Worm (Caenorhabditis elegans) whole organism, midembryonic: Measurements from ENCODE around the gene F08B12.4.
A peak's percentile ranks its signal among the peaks of the same experiment; 100 is the strongest.

Source experiments
- T22C8.4 ChIP-seq: fragments of 200-800 bp; sonication (Bioruptor generic); IDR thresholded peaks from 2 replicates; pipeline ENCODE4 v1.3.6; 2022; ENCODE audit warnings: missing genetic modification characterization, missing compliant biosample characterization
- flt-1 ChIP-seq: fragments of 200-800 bp; sonication (Bioruptor generic); IDR thresholded peaks from 2 replicates; pipeline ENCODE4 v1.3.6; 2022; ENCODE audit warnings: missing genetic modification characterization, missing compliant biosample characterization
- klf-2 ChIP-seq: fragments of 200-800 bp; sonication (Bioruptor generic); conservative IDR thresholded peaks from 2 replicates; pipeline ENCODE4 v1.3.6; 2022; ENCODE audit warnings: missing genetic modification reagents, missing genetic modification characterization, missing compliant biosample characterization
- tab-1 ChIP-seq: fragments of 200-800 bp; sonication (Bioruptor generic); IDR thresholded peaks from 2 replicates; pipeline ENCODE4 v1.3.6; 2022; ENCODE audit warnings: missing genetic modification characterization, missing compliant biosample characterization

DNA sequence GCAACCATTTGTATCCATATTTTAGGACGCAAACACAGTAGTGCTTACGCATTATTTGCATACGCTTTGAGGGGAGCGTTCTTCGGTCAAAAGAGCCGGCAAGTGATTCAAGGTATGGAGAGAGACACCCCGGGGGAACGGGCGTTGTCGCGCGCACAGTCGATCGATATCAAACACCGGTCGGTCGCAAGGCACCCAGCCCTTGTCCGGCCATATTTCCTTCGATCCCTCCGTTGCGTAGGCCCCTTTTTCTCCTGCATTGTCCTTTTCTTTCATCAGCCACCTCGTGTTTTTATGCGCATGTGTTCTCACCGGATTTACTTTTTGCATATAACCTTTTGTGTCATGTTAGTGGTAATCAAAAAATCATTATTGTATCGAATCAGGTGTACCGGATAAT, 41.5 kb downstream of the F08B12.4 start:
- TF ChIP-seq klf-2 (GFP tag; lab: Robert Waterston, UW) (no peak), tab-1 (GFP tag; lab: Robert Waterston, UW) (no peak), flt-1 (0 out of 2 replicates have a peak, but pooled peaks have one; percentile 30), T22C8.4 (GFP tag; lab: Robert Waterston, UW) (peak; percentile 56; the same call in 1 of the 2 replicates)
